Worm (Caenorhabditis elegans): ENCODE results near the gene ubxn-4.

ubxn-4 gene

DNA sequence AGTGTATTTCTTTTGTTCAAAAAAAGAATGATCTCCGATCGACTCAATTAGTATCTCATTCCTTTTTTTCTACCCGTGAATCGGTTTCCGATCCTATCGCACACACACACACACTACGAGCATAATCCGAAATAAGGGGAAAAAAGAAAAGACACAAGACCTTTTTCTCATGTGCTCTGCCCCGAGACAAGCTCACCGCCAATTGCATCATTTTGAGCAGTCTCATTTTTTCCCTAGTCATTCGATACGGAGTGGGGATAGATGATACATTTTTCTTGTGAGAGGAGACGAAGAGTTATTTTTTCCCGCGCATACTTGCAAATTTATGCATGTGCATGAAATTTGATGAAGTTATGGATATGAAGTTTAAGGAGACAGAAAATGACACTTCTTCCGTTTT, 13.1 kb downstream of the ubxn-4 start (continued):
- TF ChIP-seq ama-1 (optimal IDR thresholded peaks at IDR 0.05) (no peak), Y116A8C.19 (tag; optimal IDR thresholded peaks at IDR 0.05; ENCODE audit: borderline replicate concordance) (no peak), irx-1 (tag; optimal IDR thresholded peaks at IDR 0.05) (no peak), lir-3 (tag; optimal IDR thresholded peaks at IDR 0.05; ENCODE audit: poor library complexity) (no peak), nhr-12 (tag; optimal IDR thresholded peaks at IDR 0.05) (no peak), zip-4 (GFP tag; optimal IDR thresholded peaks at IDR 0.05) (no peak), rnt-1 (tag; optimal IDR thresholded peaks at IDR 0.05) (no peak), alr-1 (tag; optimal IDR thresholded peaks at IDR 0.05; ENCODE audit: borderline replicate concordance) (no peak), lin-39 (tag; optimal IDR thresholded peaks at IDR 0.05) (no peak), nhr-19 (GFP tag; conservative IDR thresholded peaks at IDR 0.05) (no peak), nhr-90 (tag; optimal IDR thresholded peaks at IDR 0.05; ENCODE audit: poor library complexity) (no peak), fkh-4 (tag; optimal IDR thresholded peaks at IDR 0.05; ENCODE audit: borderline replicate concordance) (no peak), ztf-11 (tag; optimal IDR thresholded peaks at IDR 0.05) (no peak), aly-2 (tag; optimal IDR thresholded peaks at IDR 0.05) (no peak), isw-1 (GFP tag; IDR thresholded peaks at IDR 0.05) (peak; percentile 7; the same call in 1 of the 2 replicates), ets-5 (GFP tag; IDR thresholded peaks at IDR 0.05) (no peak), ztf-4 (tag; optimal IDR thresholded peaks at IDR 0.05) (no peak), nhr-71 (tag; optimal IDR thresholded peaks at IDR 0.05) (peak; percentile 63), skn-1 (tag; optimal IDR thresholded peaks at IDR 0.05) (no peak), snpc-4 (tag; optimal IDR thresholded peaks at IDR 0.05) (no peak), lin-13 (GFP tag; optimal IDR thresholded peaks at IDR 0.05) (peak; percentile 26), zag-1 (tag; optimal IDR thresholded peaks at IDR 0.05) (no peak), ceh-63 (GFP tag; optimal IDR thresholded peaks at IDR 0.05) (no peak), xbp-1 (tag; optimal IDR thresholded peaks at IDR 0.05) (peak; percentile 3), tlp-1 (tag; optimal IDR thresholded peaks at IDR 0.05) (no peak), nhr-84 (tag; optimal IDR thresholded peaks at IDR 0.05) (no peak), fkh-8 (tag; optimal IDR thresholded peaks at IDR 0.05) (peak; percentile 78), pag-3 (tag; optimal IDR thresholded peaks at IDR 0.05; ENCODE audit: borderline replicate concordance, insufficient read depth) (no peak), ceh-90 (tag; optimal IDR thresholded peaks at IDR 0.05) (no peak), swsn-7 (tag; optimal IDR thresholded peaks at IDR 0.05) (peak; percentile 28), nhr-77 (tag; optimal IDR thresholded peaks at IDR 0.05) (no peak), unc-130 (tag; optimal IDR thresholded peaks at IDR 0.05) (no peak), unc-62 (GFP tag; optimal IDR thresholded peaks at IDR 0.05) (no peak), pqm-1 (tag; optimal IDR thresholded peaks at IDR 0.05) (no peak), lin-14 (GFP tag; optimal IDR thresholded peaks at IDR 0.05) (peak; percentile 85), nhr-28 (tag; optimal IDR thresholded peaks at IDR 0.05) (no peak), unc-86 (tag; optimal IDR thresholded peaks at IDR 0.05) (peak; percentile 62), fos-1 (tag; optimal IDR thresholded peaks at IDR 0.05) (no peak), ces-1 (GFP tag; optimal IDR thresholded peaks at IDR 0.05) (peak; percentile 4), blmp-1 (tag; optimal IDR thresholded peaks at IDR 0.05) (no peak), dsc-1 (tag; optimal IDR thresholded peaks at IDR 0.05) (peak; percentile 71), tbx-2 (tag; optimal IDR thresholded peaks at IDR 0.05) (peak; percentile 4), mef-2 (tag; optimal IDR thresholded peaks at IDR 0.05) (no peak), nhr-85 (tag) (no peak), ceh-8 (GFP tag; optimal IDR thresholded peaks at IDR 0.05) (peak; percentile 36), fkh-10 (GFP tag; optimal IDR thresholded peaks at IDR 0.05) (peak; percentile 66), nhr-76 (tag; optimal IDR thresholded peaks at IDR 0.05) (no peak), C04F5.9 (tag; optimal IDR thresholded peaks at IDR 0.05) (no peak), elt-3 (tag; optimal IDR thresholded peaks at IDR 0.05) (no peak), F16B12.6 (tag; optimal IDR thresholded peaks at IDR 0.05) (no peak), mep-1 (tag; optimal IDR thresholded peaks at IDR 0.05) (peak; percentile 37), hlh-17 (GFP tag; optimal IDR thresholded peaks at IDR 0.05; ENCODE audit: borderline replicate concordance) (no peak), nhr-20 (tag; optimal IDR thresholded peaks at IDR 0.05) (no peak), aha-1 (tag; optimal IDR thresholded peaks at IDR 0.05) (no peak), hlh-4 (tag; optimal IDR thresholded peaks at IDR 0.05) (no peak)
